Fruit fly (Drosophila melanogaster) whole organism, prepupa: ENCODE measurements around the gene CG4598.

Experiments used
- CG10631 ChIP-seq: fragments of 200-800 bp; sonication (Bioruptor generic); optimal IDR thresholded peaks from 2 replicates; lab custom pipeline; 2016; ENCODE audit warnings: missing biosample characterization, missing genetic modification characterization
- CG10669 ChIP-seq: fragments of 200-800 bp; sonication (Bioruptor generic); optimal IDR thresholded peaks from 3 replicates; lab custom pipeline; 2018; ENCODE audit warnings: missing biosample characterization, mild to moderate bottlenecking, missing genetic modification characterization, moderate library complexity
- CG11294 ChIP-seq: fragments of 200-800 bp; sonication (Bioruptor generic); IDR thresholded peaks from 2 replicates; pipeline ENCODE4 v1.3.6; 2022; ENCODE audit warnings: missing biosample characterization, missing genetic modification characterization
- CG11762 ChIP-seq: fragments of 200-800 bp; sonication (Bioruptor generic); optimal IDR thresholded peaks from 3 replicates; lab custom pipeline; 2016; ENCODE audit warnings: missing biosample characterization, missing genetic modification characterization; ENCODE audit not compliant: insufficient read depth
- CG11902 ChIP-seq: fragments of 200-800 bp; sonication (Bioruptor generic); optimal IDR thresholded peaks from 3 replicates; lab custom pipeline; 2016; ENCODE audit warnings: missing biosample characterization, missing genetic modification characterization
- CG15336 ChIP-seq: fragments of 200-800 bp; sonication (Bioruptor generic); IDR thresholded peaks from 2 replicates; pipeline ENCODE4 v1.3.6; 2022; ENCODE audit warnings: missing biosample characterization, missing genetic modification characterization
- CG3032 ChIP-seq: fragments of 200-800 bp; optimal IDR thresholded peaks from 2 replicates; lab custom pipeline; 2019; ENCODE audit warnings: missing biosample characterization, mild to moderate bottlenecking, missing genetic modification characterization, moderate library complexity
- CG31627 ChIP-seq: fragments of 200-800 bp; sonication (Bioruptor generic); optimal IDR thresholded peaks from 3 replicates; lab custom pipeline; 2016; ENCODE audit warnings: missing biosample characterization, missing genetic modification characterization
- CG32006 ChIP-seq: fragments of 200-800 bp; sonication (Bioruptor generic); optimal IDR thresholded peaks from 3 replicates; lab custom pipeline; 2017; ENCODE audit warnings: missing biosample characterization, mild to moderate bottlenecking, missing genetic modification characterization
- CG34406 ChIP-seq: fragments of 200-800 bp; sonication (Bioruptor generic); optimal IDR thresholded peaks from 3 replicates; lab custom pipeline; 2016; ENCODE audit warnings: missing biosample characterization, missing genetic modification characterization
- CG3919 ChIP-seq: fragments of 200-800 bp; sonication (Bioruptor generic); optimal IDR thresholded peaks from 3 replicates; lab custom pipeline; 2016; ENCODE audit warnings: missing biosample characterization, missing genetic modification characterization
- CG6163 ChIP-seq: fragments of 200-800 bp; sonication (Bioruptor generic); IDR thresholded peaks from 3 replicates; pipeline ENCODE4 v1.3.6; 2022; ENCODE audit warnings: missing biosample characterization, missing genetic modification characterization
- CG6276 ChIP-seq: fragments of 200-800 bp; sonication (Bioruptor generic); optimal IDR thresholded peaks from 2 replicates; lab custom pipeline; 2017; ENCODE audit warnings: missing biosample characterization, mild to moderate bottlenecking, missing genetic modification characterization
- CG6792 ChIP-seq: fragments of 200-800 bp; sonication (Bioruptor generic); optimal IDR thresholded peaks from 3 replicates; lab custom pipeline; 2016; ENCODE audit warnings: missing biosample characterization, missing genetic modification characterization
- CG6808 ChIP-seq: fragments of 200-800 bp; sonication (Bioruptor generic); optimal IDR thresholded peaks from 3 replicates; lab custom pipeline; 2017; ENCODE audit warnings: missing biosample characterization, missing genetic modification characterization, mild to moderate bottlenecking, moderate library complexity, missing genetic modification reagents
- CG6854 ChIP-seq: fragments of 200-800 bp; sonication (Bioruptor generic); optimal IDR thresholded peaks from 2 replicates; lab custom pipeline; 2017; ENCODE audit warnings: missing biosample characterization, mild to moderate bottlenecking, missing genetic modification characterization
- CG8119 ChIP-seq: fragments of 200-800 bp; sonication (Bioruptor generic); IDR thresholded peaks from 3 replicates; pipeline ENCODE4 v1.3.6; 2022; ENCODE audit warnings: missing biosample characterization, missing genetic modification characterization
- CG8319 ChIP-seq: fragments of 200-800 bp; sonication (Bioruptor generic); optimal IDR thresholded peaks from 3 replicates; lab custom pipeline; 2016; ENCODE audit warnings: missing biosample characterization, missing genetic modification characterization
- CG8632 ChIP-seq: fragments of 200-800 bp; sonication (Bioruptor generic); optimal IDR thresholded peaks from 3 replicates; lab custom pipeline; 2016; ENCODE audit warnings: missing biosample characterization, missing genetic modification characterization
- CG9139 ChIP-seq: fragments of 200-800 bp; sonication (Bioruptor generic); optimal IDR thresholded peaks from 3 replicates; lab custom pipeline; 2017; ENCODE audit warnings: missing biosample characterization, mild to moderate bottlenecking, missing genetic modification characterization
- Eip78C ChIP-seq: fragments of 200-800 bp; sonication (Bioruptor generic); peaks from one replicate; lab custom pipeline; 2016; ENCODE audit warnings: missing biosample characterization, missing genetic modification characterization
- Ets21C ChIP-seq: fragments of 200-800 bp; sonication (Bioruptor generic); optimal IDR thresholded peaks from 3 replicates; lab custom pipeline; 2016; ENCODE audit warnings: missing biosample characterization, missing genetic modification characterization
- Ets96B ChIP-seq: fragments of 200-800 bp; optimal IDR thresholded peaks from 2 replicates; lab custom pipeline; 2019; ENCODE audit warnings: missing biosample characterization, mild to moderate bottlenecking, missing genetic modification characterization, moderate library complexity
- Hr38 ChIP-seq: sonication (Bioruptor generic); optimal IDR thresholded peaks from 2 replicates; lab custom pipeline; 2016; ENCODE audit warnings: missing biosample characterization, missing genetic modification characterization
- Hr39 ChIP-seq: fragments of 200-800 bp; sonication (Bioruptor generic); optimal IDR thresholded peaks from 2 replicates; lab custom pipeline; 2016; ENCODE audit warnings: missing biosample characterization, missing genetic modification characterization
- Hr4 ChIP-seq: fragments of 200-800 bp; sonication (Bioruptor generic); optimal IDR thresholded peaks from 3 replicates; lab custom pipeline; 2016; ENCODE audit warnings: missing biosample characterization, missing genetic modification characterization
- Lpt ChIP-seq: fragments of 200-800 bp; sonication (Bioruptor generic); optimal IDR thresholded peaks from 3 replicates; lab custom pipeline; 2016; ENCODE audit warnings: missing biosample characterization, missing genetic modification characterization
- Met ChIP-seq: fragments of 200-800 bp; sonication (Bioruptor generic); optimal IDR thresholded peaks from 3 replicates; lab custom pipeline; 2016; ENCODE audit warnings: missing biosample characterization, missing genetic modification characterization
- OdsH ChIP-seq: fragments of 200-800 bp; sonication (Bioruptor generic); optimal IDR thresholded peaks from 3 replicates; lab custom pipeline; 2016; ENCODE audit warnings: missing biosample characterization, missing genetic modification characterization
- Smox ChIP-seq: fragments of 200-800 bp; sonication (Bioruptor generic); optimal IDR thresholded peaks from 3 replicates; lab custom pipeline; 2016; ENCODE audit warnings: missing biosample characterization, missing genetic modification characterization
- Sox14 ChIP-seq: fragments of 200-800 bp; sonication (Bioruptor generic); optimal IDR thresholded peaks from 3 replicates; lab custom pipeline; 2016; ENCODE audit warnings: missing biosample characterization, missing genetic modification characterization
- Sox15 ChIP-seq: fragments of 200-800 bp; sonication (Bioruptor generic); optimal IDR thresholded peaks from 3 replicates; lab custom pipeline; 2016; ENCODE audit warnings: missing biosample characterization, missing genetic modification characterization
- achi ChIP-seq: fragments of 200-800 bp; sonication (Bioruptor generic); optimal IDR thresholded peaks from 3 replicates; lab custom pipeline; 2016; ENCODE audit warnings: missing biosample characterization, missing genetic modification characterization
- acj6 ChIP-seq: fragments of 200-800 bp; sonication (Bioruptor generic); optimal IDR thresholded peaks from 3 replicates; lab custom pipeline; 2016; ENCODE audit warnings: missing biosample characterization, missing genetic modification characterization
- cyc ChIP-seq: fragments of 200-800 bp; sonication (Bioruptor generic); optimal IDR thresholded peaks from 3 replicates; lab custom pipeline; 2016; ENCODE audit warnings: missing biosample characterization, missing genetic modification characterization
- dac ChIP-seq: fragments of 200-800 bp; sonication (Bioruptor generic); optimal IDR thresholded peaks from 2 replicates; lab custom pipeline; 2017; ENCODE audit warnings: missing biosample characterization, mild to moderate bottlenecking, missing genetic modification characterization
- dsx ChIP-seq: fragments of 200-800 bp; optimal IDR thresholded peaks from 3 replicates; lab custom pipeline; 2019; ENCODE audit warnings: missing biosample characterization, mild to moderate bottlenecking, missing genetic modification characterization, moderate library complexity; ENCODE audit not compliant: poor library complexity, severe bottlenecking
- esn ChIP-seq: fragments of 200-800 bp; sonication (Bioruptor generic); optimal IDR thresholded peaks from 2 replicates; lab custom pipeline; 2016; ENCODE audit warnings: missing biosample characterization, mild to moderate bottlenecking, missing genetic modification characterization, moderate library complexity
- fd85E ChIP-seq: fragments of 200-800 bp; sonication (Bioruptor generic); optimal IDR thresholded peaks from 3 replicates; lab custom pipeline; 2016; ENCODE audit warnings: missing biosample characterization, missing genetic modification characterization
- fkh ChIP-seq: fragments of 200-800 bp; sonication (Bioruptor generic); optimal IDR thresholded peaks from 3 replicates; lab custom pipeline; 2017; ENCODE audit warnings: missing biosample characterization, mild to moderate bottlenecking, missing genetic modification characterization, moderate library complexity
- lz ChIP-seq: fragments of 200-800 bp; sonication (Bioruptor generic); optimal IDR thresholded peaks from 3 replicates; lab custom pipeline; 2016; ENCODE audit warnings: missing biosample characterization, missing genetic modification characterization
- net ChIP-seq: fragments of 200-800 bp; sonication (Bioruptor generic); optimal IDR thresholded peaks from 3 replicates; lab custom pipeline; 2016; ENCODE audit warnings: missing biosample characterization, missing genetic modification characterization
- pdm3 ChIP-seq: fragments of 200-800 bp; sonication (Bioruptor generic); optimal IDR thresholded peaks from 3 replicates; lab custom pipeline; 2016; ENCODE audit warnings: missing biosample characterization, missing genetic modification characterization
- spab ChIP-seq: fragments of 200-800 bp; sonication (Bioruptor generic); optimal IDR thresholded peaks from 2 replicates; lab custom pipeline; 2017; ENCODE audit warnings: missing biosample characterization, mild to moderate bottlenecking, missing genetic modification characterization, missing genetic modification reagents
- vri ChIP-seq: fragments of 200-800 bp; sonication (Bioruptor generic); optimal IDR thresholded peaks from 3 replicates; lab custom pipeline; 2016; ENCODE audit warnings: missing biosample characterization, mild to moderate bottlenecking, missing genetic modification characterization

CG4598 gene

DNA sequence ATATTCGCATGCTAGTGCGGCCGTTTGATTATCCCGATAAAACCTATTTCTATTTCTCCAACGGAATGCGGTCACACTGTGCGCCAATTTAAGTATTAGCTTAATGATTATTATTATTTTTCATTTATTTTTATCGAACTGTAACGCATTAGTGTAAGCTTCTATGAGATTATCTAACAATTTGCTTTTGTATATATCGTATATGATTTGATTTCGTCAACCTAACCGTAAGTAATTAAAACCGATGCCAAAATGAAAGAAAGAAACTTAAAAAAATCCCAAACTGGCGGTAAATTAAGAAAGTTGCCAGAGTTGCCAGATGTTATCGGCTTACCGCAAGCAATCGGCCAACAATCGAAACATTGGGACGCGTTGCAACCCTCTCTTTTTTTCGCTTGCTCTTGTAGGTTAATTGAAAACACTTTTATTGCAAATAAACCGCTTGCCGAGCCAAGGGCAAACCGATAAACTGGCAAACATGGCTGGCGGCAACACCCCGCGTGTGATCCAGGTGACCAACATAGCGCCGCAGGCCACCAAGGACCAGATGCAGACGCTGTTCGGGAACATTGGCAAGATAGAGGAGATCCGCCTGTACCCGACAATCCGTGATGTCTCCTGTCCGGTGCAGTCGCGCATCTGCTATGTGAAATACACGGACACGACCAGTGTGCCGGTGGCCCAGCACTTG is 5.7 kb upstream of the CG4598 start, which contains the start of the genes Etl1 and Srp54:
TSS of gene Etl1 (minus strand) at position 39 of the 691 bp plus-strand sequence.
TSS of gene Srp54 (plus strand) at position 342 of the 691 bp plus-strand sequence.
- no peak for TF ChIP-seq Met
- TF ChIP-seq lz (GFP tag; lab: Kevin White, UChicago) = peak; percentile 3
- no peak for TF ChIP-seq CG15336
- TF ChIP-seq dsx = no peak
- TF ChIP-seq CG3032 (tag; lab: Kevin White, UChicago) = peak; percentile 5
- TF ChIP-seq CG3919 (GFP tag; lab: Kevin White, UChicago) = peak; percentile 22
- TF ChIP-seq CG6163 (GFP tag; lab: Robert Waterston, UW) = no peak
- peak; percentile 52 for TF ChIP-seq Eip78C (GFP tag; lab: Kevin White, UChicago)
- peak; percentile 17 for TF ChIP-seq Sox14 (GFP tag; lab: Kevin White, UChicago)
- TF ChIP-seq esn (GFP tag; lab: Kevin White, UChicago) = peak; percentile 11

DNA sequence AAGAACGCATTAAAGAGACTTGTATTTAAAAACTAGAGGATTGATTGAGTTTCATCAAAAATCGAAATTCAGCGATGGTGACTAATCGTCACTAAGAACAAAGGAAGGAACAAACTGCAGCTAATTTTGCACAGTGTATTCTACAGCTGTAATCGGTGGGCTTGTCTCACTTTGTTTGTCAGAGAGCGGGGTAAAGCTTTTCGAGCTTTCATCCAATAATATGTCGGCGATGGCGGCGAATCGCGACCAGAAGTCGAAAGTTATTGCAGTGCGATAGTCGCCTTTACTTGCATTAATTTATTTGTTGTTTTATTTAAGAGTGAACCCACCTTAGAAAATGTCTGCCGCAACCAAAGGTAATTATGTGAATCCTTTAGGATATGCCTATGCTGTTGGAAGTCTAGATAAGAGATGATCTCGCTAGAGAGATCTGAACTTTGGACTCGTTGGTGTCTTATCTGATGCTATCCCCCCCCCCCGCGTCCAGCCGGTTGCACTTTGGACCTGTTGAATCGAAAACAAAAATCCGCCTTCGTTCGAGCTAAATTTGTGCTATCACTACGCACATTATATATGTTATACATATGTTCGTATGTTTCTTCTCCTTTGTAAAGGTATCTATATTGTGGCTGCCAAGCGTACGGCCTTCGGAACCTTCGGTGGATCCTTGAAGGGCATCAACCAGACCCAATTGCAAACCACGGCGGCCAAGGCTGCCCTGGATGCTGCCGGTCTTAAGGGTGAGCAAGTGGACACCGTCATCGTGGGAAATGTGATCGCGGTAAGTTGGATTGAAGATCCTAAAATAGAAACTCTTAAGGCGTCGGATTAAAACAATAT is 3.2 kb upstream of the CG4598 start, which contains the start of gene yip2:
TSS of gene yip2 (plus strand) at position 243 of the 840 bp plus-strand sequence.
- TF ChIP-seq Hr39 (GFP tag; lab: Kevin White, UChicago) (peak; percentile 43), CG3919 (GFP tag; lab: Kevin White, UChicago) (peak; percentile 92), cyc (GFP tag; lab: Kevin White, UChicago) (peak; percentile 57), Lpt (GFP tag; lab: Kevin White, UChicago) (peak; percentile 95), CG11762 (GFP tag; lab: Kevin White, UChicago) (peak; percentile 93), CG11294 (peak; percentile 10; the same call in 1 of the 2 replicates), fkh (GFP tag; lab: Kevin White, UChicago) (peak; percentile 61), dac (GFP tag; lab: Kevin White, UChicago) (peak; percentile 75), CG6163 (GFP tag; lab: Robert Waterston, UW) (peak; percentile 76), fd85E (GFP tag; lab: Kevin White, UChicago) (peak; percentile 96), lz (GFP tag; lab: Kevin White, UChicago) (peak; percentile 66), net (GFP tag; lab: Kevin White, UChicago) (peak; percentile 98), esn (GFP tag; lab: Kevin White, UChicago) (peak; percentile 84), CG8319 (GFP tag; lab: Kevin White, UChicago) (peak; percentile 92), CG8119 (GFP tag; lab: Robert Waterston, UW) (peak; percentile 97), CG15336 (peak; percentile 94), Ets21C (GFP tag; lab: Kevin White, UChicago) (peak; percentile 18), CG6854 (peak; percentile 100), Ets96B (peak; percentile 87), CG6276 (GFP tag; lab: Kevin White, UChicago) (peak; percentile 100), dsx (peak; percentile 92), Sox14 (GFP tag; lab: Kevin White, UChicago) (peak; percentile 93), pdm3 (peak; percentile 80), CG8632 (GFP tag; lab: Kevin White, UChicago) (peak; percentile 81), acj6 (GFP tag; lab: Kevin White, UChicago) (peak; percentile 54), Smox (GFP tag; lab: Kevin White, UChicago) (peak; percentile 57), spab (GFP tag; lab: Kevin White, UChicago) (peak; percentile 99), vri (peak; percentile 82), Eip78C (GFP tag; lab: Kevin White, UChicago) (peak; percentile 86), CG9139 (GFP tag; lab: Kevin White, UChicago) (peak; percentile 100), CG34406 (GFP tag; lab: Kevin White, UChicago) (peak; percentile 59), Hr38 (GFP tag; lab: Kevin White, UChicago) (peak; percentile 67), CG32006 (peak; percentile 80), CG11902 (GFP tag; lab: Kevin White, UChicago) (no peak), achi (GFP tag; lab: Kevin White, UChicago) (peak; percentile 77), CG3032 (tag; lab: Kevin White, UChicago) (peak; percentile 85), Hr4 (GFP tag; lab: Kevin White, UChicago) (peak; percentile 84), Sox15 (GFP tag; lab: Kevin White, UChicago) (no peak), CG31627 (GFP tag; lab: Kevin White, UChicago) (peak; percentile 54), CG10631 (GFP tag; lab: Kevin White, UChicago) (peak; percentile 58), CG10669 (GFP tag; lab: Kevin White, UChicago) (peak; percentile 98), CG6792 (GFP tag; lab: Kevin White, UChicago) (peak; percentile 61), CG6808 (peak; percentile 99), OdsH (peak; percentile 65)
